Fruit fly (Drosophila melanogaster): ENCODE measurements around the gene p38a.

DNA sequence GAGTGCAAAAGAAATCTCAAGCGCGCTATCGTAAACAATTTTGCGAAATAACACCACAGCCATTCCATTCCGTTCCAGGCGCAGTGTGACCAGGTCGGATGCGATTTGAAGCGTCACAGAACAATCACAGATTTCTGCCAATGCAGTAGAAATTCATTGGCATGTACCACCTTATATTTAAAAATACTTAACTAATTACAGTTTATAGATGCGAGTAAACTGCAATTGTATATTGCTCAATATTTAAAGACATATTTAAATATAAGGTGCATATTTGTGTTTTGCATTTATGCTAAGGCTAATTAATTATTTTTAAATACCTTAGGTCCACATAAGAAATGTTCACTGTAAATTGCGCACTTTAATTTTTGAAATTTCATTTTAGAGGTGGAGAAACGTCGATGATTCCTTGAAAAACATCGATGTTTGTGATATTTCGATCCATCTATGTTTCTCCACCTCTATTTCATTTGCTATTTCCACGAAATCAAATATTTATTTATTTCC, 41.3 kb upstream of the p38a start, which contains the start of the genes SMC6 and CG6204:
- peak; percentile 51; the same call in 1 of the 2 replicates for TF ChIP-seq inv (GFP tag; IDR thresholded peaks at IDR 0.05; ENCODE audit: partially characterized antibody)
- peak; percentile 92 for TF ChIP-seq ci (GFP tag; IDR thresholded peaks at IDR 0.05)
